Worm (Caenorhabditis elegans) whole organism, mixed stage, embryonic: ENCODE data around the gene asp-7.
"Not testable (repeated sequence)": the region's sequence is repeated elsewhere in the genome, so short reads cannot be mapped to it uniquely, and the experiment has no call there.

Experiments
- ces-1 ChIP-seq: fragments of 150-350 bp; optimal IDR thresholded peaks from 2 replicates; lab custom pipeline; 2014; ENCODE audit warnings: missing biosample characterization, missing genetic modification reagents, missing genetic modification characterization
- lin-13 ChIP-seq: fragments of 150-350 bp; optimal IDR thresholded peaks from 2 replicates; lab custom pipeline; 2014; ENCODE audit warnings: missing biosample characterization, missing genetic modification characterization
- lsy-2 ChIP-seq: fragments of 150-350 bp; optimal IDR thresholded peaks from 2 replicates; lab custom pipeline; 2014; ENCODE audit warnings: missing biosample characterization, missing genetic modification characterization
- nhr-76 ChIP-seq: sonication (generic microtip); optimal IDR thresholded peaks from 2 replicates; lab custom pipeline; 2017; ENCODE audit warnings: missing biosample characterization, missing genetic modification characterization
- pha-4 ChIP-seq: fragments of 150-350 bp; optimal IDR thresholded peaks from 2 replicates; lab custom pipeline; 2018; ENCODE audit warnings: missing biosample characterization, missing genetic modification reagents, missing genetic modification characterization

DNA sequence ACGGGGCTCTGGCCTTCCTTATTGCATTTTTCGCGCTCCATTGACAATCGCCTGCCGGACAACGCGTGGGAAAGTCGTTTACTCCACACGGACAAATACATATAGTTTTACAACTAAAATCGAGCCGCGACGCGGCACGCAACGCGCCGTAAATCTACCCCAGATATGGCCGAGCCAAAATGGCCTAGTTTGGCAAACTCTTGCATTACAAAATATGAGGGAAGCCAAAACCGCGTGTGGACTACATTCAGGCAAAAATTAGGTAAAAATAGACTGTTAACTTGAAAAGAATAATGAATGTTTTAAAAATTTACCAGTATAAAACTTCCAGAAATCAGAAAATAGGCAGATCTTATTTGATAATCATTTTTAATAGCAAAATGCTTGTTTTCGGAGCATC lies 36.3 kb downstream of the asp-7 start, which contains the start of gene srt-16:
- not testable (repeated sequence) for TF ChIP-seq lsy-2; lin-13; ces-1; pha-4 (tag; lab: Kevin White, UChicago); nhr-76 (tag; lab: Kevin White, UChicago)
